Worm (Caenorhabditis elegans) whole organism, young adult: ENCODE results near the gene W04H10.5.

Experiments
- B0261.1 ChIP-seq: sonication (generic microtip); optimal IDR thresholded peaks from 2 replicates; lab custom pipeline; 2016; ENCODE audit warnings: mild to moderate bottlenecking, missing genetic modification characterization, moderate library complexity, missing compliant biosample characterization
- F57A8.1 ChIP-seq: fragments of 200-800 bp; sonication (Bioruptor generic); optimal IDR thresholded peaks from 2 replicates; lab custom pipeline; 2018; ENCODE audit warnings: mild to moderate bottlenecking, missing genetic modification characterization, moderate library complexity, missing compliant biosample characterization
- ama-1 ChIP-seq, 3 experiments: fragments of 150-350 bp in 1 of 3; sonication (generic microtip) in 2 of 3; optimal IDR thresholded peaks; 2 replicates each; lab custom pipeline; 2014 to 2018; ENCODE audit warnings: missing biosample characterization in 2 of 3, missing genetic modification characterization in 2 of 3, missing genetic modification reagents in 2 of 3
- nhr-179 ChIP-seq: sonication (generic microtip); optimal IDR thresholded peaks from 2 replicates; lab custom pipeline; 2016; ENCODE audit warnings: mild to moderate bottlenecking, missing genetic modification characterization, missing compliant biosample characterization
- snpc-1.1 ChIP-seq: sonication (generic microtip); optimal IDR thresholded peaks from 2 replicates; lab custom pipeline; 2017; ENCODE audit warnings: missing genetic modification characterization, mild to moderate bottlenecking, missing compliant biosample characterization, antibody characterized with exemption, moderate library complexity, missing genotype, missing genetic modification reagents; ENCODE audit not compliant: insufficient read depth
- ztf-25 ChIP-seq: fragments of 200-800 bp; sonication (Bioruptor generic); IDR thresholded peaks from 2 replicates; pipeline ENCODE4 v1.3.6; 2022; ENCODE audit warnings: missing genetic modification reagents, missing genetic modification characterization, missing compliant biosample characterization
- ztf-3 ChIP-seq: fragments of 200-800 bp; sonication (Bioruptor generic); optimal IDR thresholded peaks from 2 replicates; lab custom pipeline; 2018; ENCODE audit warnings: mild to moderate bottlenecking, missing genetic modification characterization, missing compliant biosample characterization

DNA sequence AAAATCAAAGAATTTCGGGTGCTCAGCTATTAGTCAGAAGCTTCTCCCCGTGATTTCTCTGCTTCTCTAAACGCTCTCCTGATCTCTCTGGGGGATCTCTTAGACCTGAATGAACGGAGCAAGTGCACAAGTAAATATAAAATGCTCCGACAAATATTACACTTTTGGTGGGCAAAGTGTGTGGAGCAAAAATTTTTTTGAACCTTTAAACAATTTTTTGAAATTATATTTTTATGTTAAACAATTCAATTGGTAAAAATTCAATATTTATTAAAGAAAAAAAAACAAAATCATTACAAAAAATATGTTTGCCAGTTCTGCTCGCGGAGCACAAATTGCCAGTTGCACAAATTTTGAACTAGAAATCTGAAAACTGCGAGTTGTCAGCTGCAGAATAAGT is 33.3 kb downstream of the W04H10.5 start, which contains the start of gene K07E8.6:
- TF ChIP-seq nhr-179 (tag; lab: Kevin White, UChicago) (no peak), B0261.1 (tag; lab: Kevin White, UChicago) (no peak), ztf-25 (no peak), ztf-3 (GFP tag; lab: Kevin White, UChicago) (no peak), F57A8.1 (GFP tag; lab: Kevin White, UChicago) (no peak), ama-1 (optimal IDR thresholded peaks at IDR 0.05; lab: Kevin White, UChicago) (no peak), ama-1 (GFP tag; optimal IDR thresholded peaks at IDR 0.05; lab: Kevin White, UChicago) (no peak), snpc-1.1 (no peak)
